Fruit fly (Drosophila melanogaster) whole organism, embryonic: ENCODE data around the gene Ptp4E.

Source experiments
- BEAF-32 ChIP-seq: fragments of 200-800 bp; sonication (Bioruptor generic); optimal IDR thresholded peaks from 3 replicates; lab custom pipeline; 2017; ENCODE audit warnings: missing biosample characterization, missing genetic modification characterization, mild to moderate bottlenecking, moderate library complexity, missing genetic modification reagents
- CG10462 ChIP-seq: fragments of 200-800 bp; sonication (Bioruptor generic); optimal IDR thresholded peaks from 2 replicates; lab custom pipeline; 2016; ENCODE audit warnings: missing biosample characterization, missing genetic modification characterization
- CG10543 ChIP-seq: fragments of 200-800 bp; sonication (Bioruptor generic); optimal IDR thresholded peaks from 3 replicates; lab custom pipeline; 2017; ENCODE audit warnings: missing biosample characterization, mild to moderate bottlenecking, missing genetic modification characterization, moderate library complexity
- CG10654 ChIP-seq: fragments of 200-800 bp; sonication (Bioruptor generic); optimal IDR thresholded peaks from 2 replicates; lab custom pipeline; 2016; ENCODE audit warnings: missing biosample characterization, missing genetic modification characterization
- CG11093 ChIP-seq: fragments of 200-800 bp; sonication (Bioruptor generic); IDR thresholded peaks from 3 replicates; pipeline ENCODE4 v1.3.6; 2022; ENCODE audit warnings: missing biosample characterization, missing genetic modification characterization
- CG14710 ChIP-seq: fragments of 200-800 bp; sonication (Bioruptor generic); optimal IDR thresholded peaks from 3 replicates; lab custom pipeline; 2019; ENCODE audit warnings: missing biosample characterization, mild to moderate bottlenecking, missing genetic modification characterization, moderate library complexity
- CG1603 ChIP-seq: fragments of 200-800 bp; sonication (Bioruptor generic); optimal IDR thresholded peaks from 2 replicates; lab custom pipeline; 2019; ENCODE audit warnings: missing biosample characterization, mild to moderate bottlenecking, missing genetic modification characterization, moderate library complexity
- CG17385 ChIP-seq: fragments of 200-800 bp; sonication (Bioruptor generic); optimal IDR thresholded peaks from 3 replicates; lab custom pipeline; 2018; ENCODE audit warnings: missing biosample characterization, mild to moderate bottlenecking, missing genetic modification characterization
- CG18011 ChIP-seq: fragments of 200-800 bp; sonication (Bioruptor generic); optimal IDR thresholded peaks from 2 replicates; lab custom pipeline; 2017; ENCODE audit warnings: missing biosample characterization, missing genetic modification characterization, mild to moderate bottlenecking, moderate library complexity, missing genotype
- CG2199 ChIP-seq: fragments of 200-800 bp; sonication (Bioruptor generic); IDR thresholded peaks from 3 replicates; pipeline ENCODE4 v1.3.6; 2022; ENCODE audit warnings: missing biosample characterization, missing genetic modification characterization
- CG2889 ChIP-seq: fragments of 200-800 bp; sonication (Bioruptor generic); IDR thresholded peaks from 3 replicates; pipeline ENCODE4 v1.3.6; 2022; ENCODE audit warnings: missing biosample characterization, missing genetic modification characterization
- CG31441 ChIP-seq: fragments of 200-800 bp; sonication (Bioruptor generic); IDR thresholded peaks from 2 replicates; pipeline ENCODE4 v1.3.6; 2022; ENCODE audit warnings: missing biosample characterization, missing genetic modification characterization
- CG32767 ChIP-seq: fragments of 200-800 bp; sonication (Bioruptor generic); IDR thresholded peaks from 2 replicates; pipeline ENCODE4 v1.3.6; 2022; ENCODE audit warnings: missing biosample characterization, missing genetic modification characterization
- CG34422 ChIP-seq: fragments of 200-800 bp; sonication (Bioruptor generic); IDR thresholded peaks from 3 replicates; pipeline ENCODE4 v1.3.6; 2022; ENCODE audit warnings: missing biosample characterization, missing genetic modification characterization
- CG3847 ChIP-seq: fragments of 200-800 bp; sonication (Bioruptor generic); IDR thresholded peaks from 2 replicates; pipeline ENCODE4 v1.3.6; 2022; ENCODE audit warnings: missing biosample characterization, missing genetic modification characterization
- CG43689 ChIP-seq: fragments of 200-800 bp; sonication (Bioruptor generic); IDR thresholded peaks from 2 replicates; pipeline ENCODE4 v1.3.6; 2022; ENCODE audit warnings: missing biosample characterization, missing genetic modification characterization
- CG6272 ChIP-seq: fragments of 200-800 bp; sonication (Bioruptor generic); IDR thresholded peaks from 2 replicates; pipeline ENCODE4 v1.3.6; 2022; ENCODE audit warnings: missing biosample characterization, missing genetic modification characterization
- CG6791 ChIP-seq: fragments of 200-800 bp; sonication (Bioruptor generic); IDR thresholded peaks from 3 replicates; pipeline ENCODE4 v1.3.6; 2022; ENCODE audit warnings: missing biosample characterization, missing genetic modification characterization; ENCODE audit not compliant: partially characterized antibody
- CG7372 ChIP-seq: fragments of 200-800 bp; sonication (Bioruptor generic); IDR thresholded peaks from 2 replicates; pipeline ENCODE4 v1.3.6; 2022; ENCODE audit warnings: missing biosample characterization, missing genetic modification characterization
- CG8089 ChIP-seq: fragments of 200-800 bp; sonication (Bioruptor generic); optimal IDR thresholded peaks from 3 replicates; lab custom pipeline; 2016; ENCODE audit warnings: missing biosample characterization, missing genetic modification characterization
- CG8281 ChIP-seq: fragments of 200-800 bp; sonication (Bioruptor generic); optimal IDR thresholded peaks from 2 replicates; lab custom pipeline; 2018; ENCODE audit warnings: missing biosample characterization, mild to moderate bottlenecking, missing genetic modification characterization, moderate library complexity
- CG9215 ChIP-seq: fragments of 200-800 bp; sonication (Bioruptor generic); IDR thresholded peaks from 2 replicates; pipeline ENCODE4 v1.3.6; 2022; ENCODE audit warnings: missing biosample characterization, missing genetic modification characterization
- D19A ChIP-seq: fragments of 200-800 bp; optimal IDR thresholded peaks from 3 replicates; lab custom pipeline; 2019; ENCODE audit warnings: missing biosample characterization, mild to moderate bottlenecking, missing genetic modification characterization, moderate library complexity
- Fer3 ChIP-seq: fragments of 200-800 bp; sonication (Bioruptor generic); optimal IDR thresholded peaks from 2 replicates; lab custom pipeline; 2018; ENCODE audit warnings: missing biosample characterization, mild to moderate bottlenecking, missing genetic modification characterization, moderate library complexity
- Gsc ChIP-seq: fragments of 200-800 bp; sonication (Bioruptor generic); IDR thresholded peaks from 2 replicates; pipeline ENCODE4 v1.3.6; 2022; ENCODE audit warnings: missing biosample characterization, missing genetic modification characterization
- H15 ChIP-seq: fragments of 200-800 bp; sonication (Bioruptor generic); IDR thresholded peaks from 3 replicates; pipeline ENCODE4 v1.3.6; 2022; ENCODE audit warnings: missing biosample characterization, missing genetic modification characterization
- H2.0 ChIP-seq: fragments of 200-800 bp; sonication (Bioruptor generic); IDR thresholded peaks from 2 replicates; pipeline ENCODE4 v1.3.6; 2022; ENCODE audit warnings: missing biosample characterization, missing genetic modification characterization
- HLH4C ChIP-seq: fragments of 200-800 bp; sonication (Bioruptor generic); IDR thresholded peaks from 3 replicates; pipeline ENCODE4 v1.3.6; 2022; ENCODE audit warnings: missing biosample characterization, missing genetic modification characterization; ENCODE audit not compliant: partially characterized antibody
- Lhr ChIP-seq: fragments of 200-800 bp; sonication (Bioruptor generic); optimal IDR thresholded peaks from 3 replicates; lab custom pipeline; 2017; ENCODE audit warnings: mild to moderate bottlenecking, missing biosample characterization, missing genetic modification reagents, missing genetic modification characterization
- MBD-R2 ChIP-seq: fragments of 200-800 bp; sonication (Bioruptor generic); IDR thresholded peaks from 2 replicates; pipeline ENCODE4 v1.3.6; 2022; ENCODE audit warnings: missing biosample characterization, missing genetic modification characterization
- NFAT ChIP-seq: fragments of 200-800 bp; sonication (Bioruptor generic); IDR thresholded peaks from 2 replicates; pipeline ENCODE4 v1.3.6; 2022; ENCODE audit warnings: missing biosample characterization, missing genetic modification characterization
- Optix ChIP-seq: fragments of 200-800 bp; sonication (Bioruptor generic); IDR thresholded peaks from 3 replicates; pipeline ENCODE4 v1.3.6; 2022; ENCODE audit warnings: missing biosample characterization, missing genetic modification characterization
- Ptx1 ChIP-seq: fragments of 200-800 bp; sonication (Bioruptor generic); IDR thresholded peaks from 2 replicates; pipeline ENCODE4 v1.3.6; 2022; ENCODE audit warnings: missing biosample characterization, missing genetic modification characterization
- Ravus ChIP-seq: fragments of 200-800 bp; sonication (Bioruptor generic); IDR thresholded peaks from 2 replicates; pipeline ENCODE4 v1.3.6; 2022; ENCODE audit warnings: missing biosample characterization, missing genetic modification characterization
- Sox102F ChIP-seq: fragments of 200-800 bp; sonication (Bioruptor generic); optimal IDR thresholded peaks from 2 replicates; lab custom pipeline; 2018; ENCODE audit warnings: missing biosample characterization, mild to moderate bottlenecking, missing genetic modification characterization, moderate library complexity
- Xbp1 ChIP-seq: fragments of 200-800 bp; sonication (Bioruptor generic); optimal IDR thresholded peaks from 3 replicates; lab custom pipeline; 2016; ENCODE audit warnings: missing biosample characterization, mild to moderate bottlenecking, missing genetic modification characterization
- al ChIP-seq: fragments of 200-800 bp; sonication (Bioruptor generic); IDR thresholded peaks from 2 replicates; pipeline ENCODE4 v1.3.6; 2022; ENCODE audit warnings: missing biosample characterization, missing genetic modification characterization
- chn ChIP-seq: fragments of 200-800 bp; sonication (Bioruptor generic); optimal IDR thresholded peaks from 2 replicates; lab custom pipeline; 2016; ENCODE audit warnings: missing biosample characterization, missing genetic modification characterization
- fd3F ChIP-seq: fragments of 200-800 bp; sonication (Bioruptor generic); optimal IDR thresholded peaks from 2 replicates; lab custom pipeline; 2018; ENCODE audit warnings: missing biosample characterization, mild to moderate bottlenecking, missing genetic modification characterization, moderate library complexity
- fd96Cb ChIP-seq: fragments of 200-800 bp; sonication (Bioruptor generic); optimal IDR thresholded peaks from 2 replicates; lab custom pipeline; 2018; ENCODE audit warnings: missing biosample characterization, mild to moderate bottlenecking, missing genetic modification characterization, moderate library complexity
- grau ChIP-seq: fragments of 200-800 bp; optimal IDR thresholded peaks from 3 replicates; lab custom pipeline; 2019; ENCODE audit warnings: missing biosample characterization, mild to moderate bottlenecking, missing genetic modification characterization, moderate library complexity
- hkb ChIP-seq, 2 experiments: fragments of 200-800 bp in 1 of 2; fragments of >200 bp in 1 of 2; sonication (Bioruptor generic) in 1 of 2; IDR thresholded peaks in 1 of 2; optimal IDR thresholded peaks in 1 of 2; 2 replicates each; pipeline versions ENCODE4 v1.3.6 to Lab custom; 2017 to 2022; ENCODE audit warnings: missing biosample characterization in 1 of 2, missing genetic modification characterization in 1 of 2
- hth ChIP-seq: fragments of >200 bp; optimal IDR thresholded peaks from 2 replicates; lab custom pipeline; 2017; ENCODE audit warnings: inconsistent platforms
- ken ChIP-seq: fragments of 200-800 bp; sonication (Bioruptor generic); IDR thresholded peaks from 3 replicates; pipeline ENCODE4 v1.3.6; 2022; ENCODE audit warnings: missing biosample characterization, missing genetic modification characterization
- nom ChIP-seq: fragments of 200-800 bp; sonication (Bioruptor generic); optimal IDR thresholded peaks from 2 replicates; lab custom pipeline; 2017; ENCODE audit warnings: missing biosample characterization, missing genetic modification characterization, mild to moderate bottlenecking, moderate library complexity, missing genetic modification reagents
- pzg ChIP-seq: fragments of 200-800 bp; sonication (Bioruptor generic); optimal IDR thresholded peaks from 3 replicates; lab custom pipeline; 2018; ENCODE audit warnings: missing biosample characterization, mild to moderate bottlenecking, missing genetic modification characterization, moderate library complexity
- rib ChIP-seq: fragments of 200-800 bp; sonication (Bioruptor generic); IDR thresholded peaks from 2 replicates; pipeline ENCODE4 v1.3.6; 2022; ENCODE audit warnings: missing biosample characterization, missing genetic modification characterization
- ro ChIP-seq: fragments of 200-800 bp; sonication (Bioruptor generic); IDR thresholded peaks from 2 replicates; pipeline ENCODE4 v1.3.6; 2022; ENCODE audit warnings: missing biosample characterization, missing genetic modification characterization
- row ChIP-seq: fragments of 200-800 bp; sonication (Bioruptor generic); IDR thresholded peaks from 3 replicates; pipeline ENCODE4 v1.3.6; 2022; ENCODE audit warnings: missing biosample characterization, missing genetic modification characterization
- sug ChIP-seq: fragments of 200-800 bp; optimal IDR thresholded peaks from 2 replicates; lab custom pipeline; 2019; ENCODE audit warnings: missing biosample characterization, mild to moderate bottlenecking, missing genetic modification characterization, moderate library complexity
- zen ChIP-seq: fragments of 200-800 bp; sonication (Bioruptor generic); optimal IDR thresholded peaks from 3 replicates; lab custom pipeline; 2018; ENCODE audit warnings: missing biosample characterization, mild to moderate bottlenecking, missing genetic modification characterization, moderate library complexity

The Ptp4E gene

dm6 chrX:4906573-4906972, 32.4 kb upstream of the Ptp4E start, which contains the start of gene CG6927 (continued):
- peak; percentile 81 for TF ChIP-seq al (GFP tag; lab: Robert Waterston, UW)
- TF ChIP-seq ro (GFP tag; lab: Robert Waterston, UW): peak; percentile 77
- TF ChIP-seq nom: no peak
- peak; percentile 55 for TF ChIP-seq fd3F
- TF ChIP-seq CG9215: peak; percentile 80
- peak; percentile 56; the same call in 1 of the 3 replicates for TF ChIP-seq CG2199
- TF ChIP-seq CG10654 (GFP tag; lab: Kevin White, UChicago): peak; percentile 2
- TF ChIP-seq CG8089: no peak
- peak; percentile 57; the same call in 1 of the 2 replicates for TF ChIP-seq CG31441
- TF ChIP-seq CG6791 (GFP tag; lab: Robert Waterston, UW): no peak
- peak; percentile 69 for TF ChIP-seq CG1603 (tag; lab: Kevin White, UChicago)
- peak; percentile 71 for TF ChIP-seq Ravus (GFP tag; lab: Robert Waterston, UW)
- TF ChIP-seq CG6272 (GFP tag; lab: Robert Waterston, UW): peak; percentile 84
- peak; percentile 64; the same call in 2 of the 3 replicates for TF ChIP-seq Optix (GFP tag; lab: Robert Waterston, UW)
- peak; percentile 68 for TF ChIP-seq Gsc (GFP tag; lab: Robert Waterston, UW)
- peak; percentile 82 for TF ChIP-seq NFAT
- no peak for TF ChIP-seq CG18011
- TF ChIP-seq HLH4C (GFP tag; lab: Robert Waterston, UW): no peak
- peak; percentile 55 for TF ChIP-seq zen
- TF ChIP-seq fd96Cb: peak; percentile 67
- peak; percentile 10 for TF ChIP-seq BEAF-32 (GFP tag; lab: Kevin White, UChicago)
- peak; percentile 75 for TF ChIP-seq CG8281
- TF ChIP-seq CG11093 (GFP tag; lab: Robert Waterston, UW): peak; percentile 90
- TF ChIP-seq CG10462 (GFP tag; lab: Kevin White, UChicago): peak; percentile 13
- peak; percentile 82 for TF ChIP-seq CG32767 (GFP tag; lab: Robert Waterston, UW)
- peak; percentile 66 for TF ChIP-seq Fer3
- TF ChIP-seq D19A (tag; lab: Kevin White, UChicago): peak; percentile 52
- peak; percentile 18 for TF ChIP-seq Lhr
- peak; percentile 72 for TF ChIP-seq grau (tag; lab: Kevin White, UChicago)
- TF ChIP-seq sug (tag; lab: Kevin White, UChicago): peak; percentile 78
- TF ChIP-seq Sox102F: peak; percentile 76
- peak; percentile 71 for TF ChIP-seq MBD-R2 (GFP tag; lab: Robert Waterston, UW)
- TF ChIP-seq CG14710 (tag; lab: Kevin White, UChicago): peak; percentile 55
- TF ChIP-seq Ptx1 (GFP tag; lab: Robert Waterston, UW): peak; percentile 96
- TF ChIP-seq rib (GFP tag; lab: Robert Waterston, UW): peak; percentile 47; the same call in 1 of the 2 replicates
- TF ChIP-seq row (GFP tag; lab: Robert Waterston, UW): peak; percentile 94
- TF ChIP-seq hkb (optimal IDR thresholded peaks at IDR 0.05; lab: Kevin White, UChicago): no peak
- peak; percentile 86 for TF ChIP-seq hkb (GFP tag; IDR thresholded peaks at IDR 0.05; lab: Robert Waterston, UW)
- TF ChIP-seq chn: no peak
- peak; percentile 91 for TF ChIP-seq H2.0 (GFP tag; lab: Robert Waterston, UW)
- TF ChIP-seq CG34422 (GFP tag; lab: Robert Waterston, UW): peak; percentile 92
- TF ChIP-seq hth: no peak
- TF ChIP-seq CG43689: peak; percentile 64
- peak; percentile 49 for TF ChIP-seq Xbp1 (GFP tag; lab: Kevin White, UChicago)
- peak; percentile 15 for TF ChIP-seq pzg (GFP tag; lab: Kevin White, UChicago)
- TF ChIP-seq CG17385 (GFP tag; lab: Kevin White, UChicago): peak; percentile 47
- TF ChIP-seq H15 (GFP tag; lab: Robert Waterston, UW): peak; percentile 89
- no peak for TF ChIP-seq CG10543 (GFP tag; lab: Kevin White, UChicago)
- peak; percentile 86 for TF ChIP-seq ken (GFP tag; lab: Robert Waterston, UW)
- peak; percentile 82 for TF ChIP-seq CG3847 (GFP tag; lab: Robert Waterston, UW)
- TF ChIP-seq CG2889 (GFP tag; lab: Robert Waterston, UW): peak; percentile 79
- peak; percentile 85 for TF ChIP-seq CG7372 (GFP tag; lab: Robert Waterston, UW)
